Worm (Caenorhabditis elegans) whole organism, young adult: Measurements from ENCODE around the gene pgp-4.

Experiments used
- F55B11.4 ChIP-seq: sonication (generic microtip); optimal IDR thresholded peaks from 2 replicates; lab custom pipeline; 2016; ENCODE audit warnings: missing compliant biosample characterization, missing genetic modification characterization, borderline replicate concordance; ENCODE audit not compliant: insufficient read depth
- Y79H2A.3 ChIP-seq: fragments of 200-800 bp; sonication (Bioruptor generic); conservative IDR thresholded peaks from 2 replicates; pipeline ENCODE4 v1.3.6; 2022; ENCODE audit warnings: missing genetic modification reagents, missing genetic modification characterization, missing compliant biosample characterization
- chd-7 ChIP-seq: sonication (generic microtip); optimal IDR thresholded peaks from 2 replicates; lab custom pipeline; 2016; ENCODE audit warnings: mild to moderate bottlenecking, missing genetic modification characterization, moderate library complexity, missing compliant biosample characterization
- pha-4 ChIP-seq: fragments of 150-350 bp; sonication (generic microtip); optimal IDR thresholded peaks from 2 replicates; lab custom pipeline; 2014; ENCODE audit warnings: missing biosample characterization, missing genetic modification reagents, missing genetic modification characterization

DNA sequence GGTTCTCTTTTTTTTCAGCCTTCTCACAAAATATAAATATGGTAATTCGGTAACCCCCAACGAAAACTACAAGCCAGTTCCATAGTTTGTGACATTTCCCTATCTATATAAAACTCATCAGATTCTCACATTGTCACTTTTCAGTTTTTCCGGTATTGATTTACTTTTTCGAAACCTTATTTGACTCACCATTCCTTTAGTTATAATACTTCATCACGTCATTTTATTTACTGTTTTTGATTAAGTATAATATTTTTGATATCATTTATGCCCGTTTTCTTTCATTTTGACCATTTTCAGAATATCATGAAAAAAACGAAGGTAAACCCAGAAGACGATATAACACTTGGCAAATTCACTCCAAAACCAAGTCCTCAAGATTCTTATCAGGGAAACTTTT lies 5.8 kb upstream of the pgp-4 start, which contains the start of gene pgp-3:
- TF ChIP-seq Y79H2A.3 (GFP tag; lab: Robert Waterston, UW) = no peak
- no peak for TF ChIP-seq pha-4 (tag; lab: Kevin White, UChicago)
- no peak for TF ChIP-seq chd-7 (tag; lab: Kevin White, UChicago)
- TF ChIP-seq F55B11.4 (tag; lab: Kevin White, UChicago) = no peak
